Worm (Caenorhabditis elegans): ENCODE results near the gene F43C11.11.

Gene F43C11.11

DNA sequence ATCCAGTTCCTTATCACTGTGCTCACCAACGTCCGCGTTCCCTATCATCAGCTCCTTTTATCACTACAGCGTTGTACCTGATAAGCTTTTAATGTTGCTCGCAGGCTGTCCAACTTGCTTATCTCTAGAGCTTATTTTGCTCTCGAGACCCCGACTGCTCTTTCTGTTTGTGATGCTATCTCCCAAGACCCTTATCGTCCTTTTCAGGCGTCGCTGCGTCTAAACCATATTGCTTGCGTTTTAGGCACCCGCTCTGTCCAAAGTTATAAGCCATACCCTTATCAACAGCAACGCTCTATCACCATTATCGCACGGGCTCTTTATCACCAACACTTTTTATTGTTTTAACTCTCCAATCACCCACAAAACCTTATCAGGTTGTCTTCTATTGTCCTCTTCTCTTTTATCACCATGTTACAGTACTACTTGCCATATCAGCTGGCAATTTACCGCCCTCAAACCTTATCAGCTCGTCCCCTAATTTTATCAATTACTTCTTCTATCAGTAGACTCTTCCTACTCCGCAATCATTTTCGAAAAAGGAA is 15.0 kb upstream of the F43C11.11 start:
- TF ChIP-seq ceh-28 (tag; optimal IDR thresholded peaks at IDR 0.05) (no peak), ama-1 (optimal IDR thresholded peaks at IDR 0.05) (no peak), F26F4.8 (GFP tag; conservative IDR thresholded peaks at IDR 0.05) (no peak), vab-7 (GFP tag; IDR thresholded peaks at IDR 0.05) (no peak), unc-130 (GFP tag; optimal IDR thresholded peaks at IDR 0.05) (no peak), daf-16 (GFP tag; optimal IDR thresholded peaks at IDR 0.05) (peak in 1 of 2 experiments; percentile 98), daf-16 (tag; optimal IDR thresholded peaks at IDR 0.05) (peak; percentile 94), ZK546.5 (tag; optimal IDR thresholded peaks at IDR 0.05) (no peak), gei-8 (GFP tag; optimal IDR thresholded peaks at IDR 0.05) (no peak), sdz-12 (GFP tag; optimal IDR thresholded peaks at IDR 0.05) (no peak), F44E2.7 (GFP tag; IDR thresholded peaks at IDR 0.05) (no peak), hlh-11 (tag; optimal IDR thresholded peaks at IDR 0.05) (peak; percentile 98), zip-11 (GFP tag; IDR thresholded peaks at IDR 0.05) (no peak), F37D6.2 (tag; optimal IDR thresholded peaks at IDR 0.05) (no peak), mes-2 (tag; optimal IDR thresholded peaks at IDR 0.05; ENCODE audit: poor library complexity, severe bottlenecking) (no peak), zfp-2 (tag; optimal IDR thresholded peaks at IDR 0.05) (no peak), nhr-42 (GFP tag; IDR thresholded peaks at IDR 0.05) (peak; percentile 81), daf-19 (GFP tag; conservative IDR thresholded peaks at IDR 0.05) (no peak), Y75B8A.6 (GFP tag; IDR thresholded peaks at IDR 0.05) (peak; percentile 58; the same call in 1 of the 2 replicates), nhr-6 (tag; optimal IDR thresholded peaks at IDR 0.05) (peak; percentile 51), ceh-20 (GFP tag; IDR thresholded peaks at IDR 0.05) (peak; percentile 84; the same call in 1 of the 2 replicates), egl-27 (tag; optimal IDR thresholded peaks at IDR 0.05) (no peak), ztf-11 (tag; optimal IDR thresholded peaks at IDR 0.05) (no peak), F49E8.2 (tag; optimal IDR thresholded peaks at IDR 0.05; ENCODE audit: borderline replicate concordance) (no peak), daf-8 (GFP tag; IDR thresholded peaks at IDR 0.05) (no peak), Y48G9A.11 (GFP tag; IDR thresholded peaks at IDR 0.05) (no peak), nhr-11 (tag; optimal IDR thresholded peaks at IDR 0.05) (no peak), set-16 (GFP tag; IDR thresholded peaks at IDR 0.05) (no peak), nhr-76 (tag; optimal IDR thresholded peaks at IDR 0.05) (no peak), dpl-1 (GFP tag; optimal IDR thresholded peaks at IDR 0.05) (peak; percentile 35), pqm-1 (tag; optimal IDR thresholded peaks at IDR 0.05) (peak; percentile 100), lsy-2 (tag; optimal IDR thresholded peaks at IDR 0.05) (peak; percentile 89 to 94), snpc-1.2 (GFP tag; IDR thresholded peaks at IDR 0.05) (no peak), attf-4 (tag; optimal IDR thresholded peaks at IDR 0.05) (no peak), Y5F2A.4 (GFP tag; optimal IDR thresholded peaks at IDR 0.05) (no peak), madf-5 (GFP tag; IDR thresholded peaks at IDR 0.05) (no peak), rbr-2 (tag; optimal IDR thresholded peaks at IDR 0.05) (no peak), fos-1 (tag; optimal IDR thresholded peaks at IDR 0.05) (peak; percentile 88), ztf-7 (tag; optimal IDR thresholded peaks at IDR 0.05) (no peak), lin-39 (tag; optimal IDR thresholded peaks at IDR 0.05) (no peak), lin-1 (GFP tag; IDR thresholded peaks at IDR 0.05) (peak; percentile 98), hlh-30 (tag; optimal IDR thresholded peaks at IDR 0.05; ENCODE audit: insufficient read depth) (no peak), tra-1 (GFP tag; IDR thresholded peaks at IDR 0.05) (peak; percentile 98), spr-1 (tag; optimal IDR thresholded peaks at IDR 0.05) (peak; percentile 29), nhr-77 (tag; optimal IDR thresholded peaks at IDR 0.05) (peak; percentile 86), dmd-6 (GFP tag; IDR thresholded peaks at IDR 0.05) (peak; percentile 96), ceh-82 (tag; optimal IDR thresholded peaks at IDR 0.05) (no peak), mxl-2 (GFP tag; conservative IDR thresholded peaks at IDR 0.05) (no peak), hmg-1.1 (GFP tag; IDR thresholded peaks at IDR 0.05) (0 out of 2 replicates have a peak, but pooled peaks have one; percentile 29), nhr-25 (tag; optimal IDR thresholded peaks at IDR 0.05; ENCODE audit: borderline replicate concordance, insufficient read depth) (no peak), hif-1 (tag; optimal IDR thresholded peaks at IDR 0.05) (no peak)
